Worm (Caenorhabditis elegans): ENCODE measurements around the gene srw-73.

Gene srw-73

DNA sequence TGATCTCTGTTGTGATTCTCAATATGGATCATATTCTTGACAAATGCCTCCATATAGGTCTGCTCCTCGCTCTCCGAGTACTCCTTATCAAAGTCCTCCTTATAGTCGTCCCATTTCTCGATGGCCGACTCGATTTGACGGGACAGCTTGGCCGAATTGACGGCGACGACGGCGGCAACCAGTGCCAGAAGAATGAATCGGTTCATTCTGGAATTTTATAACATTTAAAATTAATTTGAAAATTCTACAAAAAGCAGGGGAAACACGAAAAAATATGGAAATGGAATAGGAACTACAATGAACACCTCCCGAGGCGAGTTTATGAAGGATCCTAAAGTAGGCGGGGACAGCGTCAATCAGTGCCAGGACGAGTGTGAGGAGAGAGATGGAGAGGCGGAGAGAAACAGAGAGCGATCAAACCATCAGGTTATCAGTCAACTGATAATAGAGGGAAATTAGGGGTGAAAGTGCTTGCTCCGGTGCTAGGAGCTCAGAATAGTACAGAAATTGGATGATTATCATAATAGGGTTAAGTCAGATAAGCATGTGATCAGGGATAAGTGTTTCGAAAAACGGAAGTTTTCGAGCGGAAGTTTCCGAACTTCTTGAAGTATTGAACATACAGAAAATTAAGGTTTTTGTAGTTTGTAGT lies 6.9 kb upstream of the srw-73 start, which contains the start of gene cpl-1:
Gene cpl-1 (minus strand): TSS at position 207 of the 652 bp plus-strand sequence.
- TF ChIP-seq ztf-23 (GFP tag; IDR thresholded peaks at IDR 0.05) (no peak), klf-2 (GFP tag; conservative IDR thresholded peaks at IDR 0.05) (no peak), flt-1 (GFP tag; IDR thresholded peaks at IDR 0.05) (no peak), T22C8.4 (GFP tag; IDR thresholded peaks at IDR 0.05) (no peak), cog-1 (tag; optimal IDR thresholded peaks at IDR 0.05) (no peak)

DNA sequence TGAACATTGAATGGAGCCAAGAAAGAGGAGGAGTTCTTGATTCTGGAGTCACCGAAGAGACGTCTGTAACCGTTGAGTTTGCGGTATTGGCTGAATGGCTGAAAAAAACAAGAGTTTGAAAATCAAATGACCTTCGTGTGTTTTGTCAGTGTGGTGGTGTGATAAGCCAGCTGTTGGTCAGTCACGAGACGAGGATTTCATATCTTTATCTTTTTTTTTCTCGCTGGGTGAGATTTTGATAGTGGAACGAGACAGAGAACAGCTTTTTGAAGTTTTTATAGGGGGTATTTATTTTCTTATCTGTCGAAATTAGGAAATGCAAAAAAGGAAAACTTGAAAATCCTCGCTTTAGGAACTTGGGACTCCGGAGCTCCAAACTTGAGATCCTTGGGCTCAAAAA lies 6.2 kb upstream of the srw-73 start:
- TF ChIP-seq ref-1 (GFP tag; conservative IDR thresholded peaks at IDR 0.05) (no peak), flt-1 (GFP tag; IDR thresholded peaks at IDR 0.05) (no peak), tab-1 (GFP tag; IDR thresholded peaks at IDR 0.05) (no peak), klf-2 (GFP tag; conservative IDR thresholded peaks at IDR 0.05) (no peak), med-1 (GFP tag; optimal IDR thresholded peaks at IDR 0.05; ENCODE audit: insufficient read depth) (no peak), T22C8.4 (GFP tag; IDR thresholded peaks at IDR 0.05) (no peak), ztf-23 (GFP tag; IDR thresholded peaks at IDR 0.05) (no peak), cog-1 (tag; optimal IDR thresholded peaks at IDR 0.05) (no peak), ztf-29 (GFP tag; IDR thresholded peaks at IDR 0.05) (no peak)

DNA sequence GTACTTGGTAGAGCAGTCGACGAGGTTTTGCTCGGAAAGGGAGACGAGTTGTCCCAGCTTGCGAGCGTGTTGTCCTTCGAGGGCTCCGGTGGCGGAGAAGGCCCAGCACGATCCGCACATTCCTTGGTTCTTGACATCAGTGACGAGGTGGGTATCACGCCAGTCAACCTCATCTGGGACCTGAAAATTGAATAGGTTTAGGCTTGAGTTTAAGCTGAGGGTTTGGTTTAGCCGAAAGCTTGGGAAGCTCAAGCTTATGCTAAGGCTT lies 5.4 kb upstream of the srw-73 start:
- no peak for TF ChIP-seq klf-2 (GFP tag; conservative IDR thresholded peaks at IDR 0.05)
- 0 out of 2 replicates have a peak, but pooled peaks have one; percentile 9 for TF ChIP-seq tab-1 (GFP tag; IDR thresholded peaks at IDR 0.05)

DNA sequence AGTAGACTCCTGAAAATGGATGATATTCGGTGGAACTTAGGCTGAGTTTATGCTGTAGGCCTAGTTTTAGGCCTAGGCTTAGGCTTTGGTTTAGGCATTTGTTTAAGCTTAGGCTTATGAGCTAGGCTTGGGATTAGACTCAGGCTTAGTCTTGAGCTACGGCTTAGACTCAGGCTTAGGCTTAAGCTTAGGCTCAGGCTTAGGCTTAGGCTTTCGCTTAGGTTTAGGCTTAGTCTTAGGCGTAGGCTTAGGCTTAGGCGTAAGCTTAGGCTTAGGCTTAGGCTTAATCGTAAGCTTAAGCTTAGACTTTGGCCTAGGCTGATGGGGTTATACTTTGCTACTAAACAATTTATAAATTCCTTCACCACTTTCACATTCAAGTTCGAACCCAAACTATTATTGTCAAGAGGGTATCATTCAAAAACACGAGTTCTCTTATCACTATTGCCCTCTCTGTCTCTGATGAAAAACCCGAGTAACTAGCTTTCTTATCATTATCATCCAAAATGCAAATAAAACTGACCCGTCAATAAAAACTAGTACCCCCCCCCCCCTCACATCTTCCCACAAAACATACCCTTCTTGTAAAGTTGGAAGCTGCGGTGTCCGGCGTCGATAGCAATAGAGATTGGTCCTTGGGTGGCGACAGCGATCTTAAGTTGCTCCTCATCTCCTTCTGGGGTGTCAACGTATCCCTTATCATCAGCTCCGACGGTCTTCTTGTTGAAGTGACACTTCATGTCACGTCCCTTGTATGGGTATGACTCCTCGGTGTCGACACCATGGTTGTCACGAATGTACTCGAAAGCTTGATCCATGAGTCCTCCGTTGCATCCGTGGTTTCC lies 4.8 kb upstream of the srw-73 start:
- TF ChIP-seq ztf-29 (GFP tag; IDR thresholded peaks at IDR 0.05) (peak; percentile 80; the same call in 1 of the 2 replicates), ztf-23 (GFP tag; IDR thresholded peaks at IDR 0.05) (no peak)

DNA sequence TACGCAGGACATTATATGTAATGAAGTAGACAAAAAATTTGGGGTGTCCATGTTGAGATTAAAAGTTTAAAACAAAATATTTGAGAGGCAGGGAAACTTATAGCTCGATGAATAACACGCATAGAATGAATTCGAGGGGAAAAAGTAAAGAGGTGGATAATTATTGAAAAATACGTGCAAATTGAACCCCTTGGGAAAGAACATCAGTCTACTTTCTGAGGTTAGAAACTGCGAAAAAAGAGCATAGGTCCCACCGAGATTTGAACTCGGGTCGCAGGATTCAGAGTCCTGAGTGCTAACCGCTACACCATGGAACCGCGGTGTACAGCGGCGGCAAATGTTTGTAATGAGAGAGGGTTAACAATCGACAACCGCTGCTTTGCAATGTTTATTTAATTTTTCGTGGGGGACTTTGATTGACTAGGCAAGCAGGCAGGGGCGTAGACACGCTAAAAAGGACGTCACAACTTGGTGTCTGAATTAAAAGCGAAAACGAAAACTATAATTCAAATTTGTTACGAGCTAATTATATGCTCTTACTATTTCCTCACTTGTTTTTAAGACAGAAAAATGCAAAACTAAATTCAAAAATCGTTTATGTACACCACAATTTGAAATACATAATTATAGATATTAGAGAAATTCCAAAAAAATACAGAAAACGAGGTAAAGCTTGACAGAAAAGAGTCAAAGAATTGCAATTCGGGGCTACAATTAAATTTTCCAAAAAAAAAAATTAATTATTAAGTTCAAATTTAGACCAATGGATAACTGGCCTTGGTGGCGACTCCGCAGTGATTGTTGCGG lies 3.9 kb upstream of the srw-73 start, which contains the start of gene srh-269:
Gene srh-269 (minus strand): TSS at position 51 of the 807 bp plus-strand sequence.
- peak; percentile 87 for TF ChIP-seq ztf-23 (GFP tag; IDR thresholded peaks at IDR 0.05)
- peak; percentile 86 for TF ChIP-seq tab-1 (GFP tag; IDR thresholded peaks at IDR 0.05)
- TF ChIP-seq cog-1 (tag; optimal IDR thresholded peaks at IDR 0.05): peak; percentile 26
- peak; percentile 65 for TF ChIP-seq ref-1 (GFP tag; conservative IDR thresholded peaks at IDR 0.05)
- peak; percentile 71 for TF ChIP-seq ztf-29 (GFP tag; IDR thresholded peaks at IDR 0.05)
- TF ChIP-seq flt-1 (GFP tag; IDR thresholded peaks at IDR 0.05): peak; percentile 89
- peak; percentile 1 for TF ChIP-seq med-1 (GFP tag; optimal IDR thresholded peaks at IDR 0.05; ENCODE audit: insufficient read depth)
- peak; percentile 70 for TF ChIP-seq T22C8.4 (GFP tag; IDR thresholded peaks at IDR 0.05)
- TF ChIP-seq klf-2 (GFP tag; conservative IDR thresholded peaks at IDR 0.05): peak; percentile 77

ce11 chrV:16589488-16589887 lies 1.2 kb upstream of the srw-73 start:
- TF ChIP-seq med-1 (GFP tag; optimal IDR thresholded peaks at IDR 0.05; ENCODE audit: insufficient read depth) (no peak), ztf-23 (GFP tag; IDR thresholded peaks at IDR 0.05) (no peak)

DNA sequence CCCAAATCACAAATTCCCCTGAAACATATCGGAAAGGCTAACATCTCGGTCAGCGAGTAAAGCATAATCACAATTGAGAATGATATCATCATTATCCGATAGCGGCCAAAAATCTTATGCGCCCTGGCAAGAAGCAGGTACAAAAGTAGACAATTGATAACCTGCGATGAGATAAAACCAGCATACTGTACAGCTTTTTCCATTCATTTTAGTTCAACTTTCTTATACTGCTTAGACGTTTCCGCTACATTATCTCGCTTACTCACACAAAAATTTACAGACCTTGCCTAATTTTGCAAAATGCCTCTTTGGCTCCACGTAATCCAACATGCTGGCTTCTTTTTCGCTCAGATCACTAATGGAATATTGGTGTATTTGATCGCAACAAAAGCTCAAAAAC lies 5.4 kb downstream of the srw-73 start, which contains the start of gene str-150:
Gene str-150 (plus strand): TSS at position 301 of the 400 bp plus-strand sequence.
- no peak for TF ChIP-seq ref-1 (GFP tag; conservative IDR thresholded peaks at IDR 0.05)
- no peak for TF ChIP-seq cog-1 (tag; optimal IDR thresholded peaks at IDR 0.05)
- no peak for TF ChIP-seq ztf-29 (GFP tag; IDR thresholded peaks at IDR 0.05)
- TF ChIP-seq flt-1 (GFP tag; IDR thresholded peaks at IDR 0.05): no peak
- TF ChIP-seq T22C8.4 (GFP tag; IDR thresholded peaks at IDR 0.05): no peak
- TF ChIP-seq klf-2 (GFP tag; conservative IDR thresholded peaks at IDR 0.05): no peak
- no peak for TF ChIP-seq tab-1 (GFP tag; IDR thresholded peaks at IDR 0.05)
- no peak for TF ChIP-seq ztf-23 (GFP tag; IDR thresholded peaks at IDR 0.05)
- TF ChIP-seq med-1 (GFP tag; optimal IDR thresholded peaks at IDR 0.05; ENCODE audit: insufficient read depth): no peak

DNA sequence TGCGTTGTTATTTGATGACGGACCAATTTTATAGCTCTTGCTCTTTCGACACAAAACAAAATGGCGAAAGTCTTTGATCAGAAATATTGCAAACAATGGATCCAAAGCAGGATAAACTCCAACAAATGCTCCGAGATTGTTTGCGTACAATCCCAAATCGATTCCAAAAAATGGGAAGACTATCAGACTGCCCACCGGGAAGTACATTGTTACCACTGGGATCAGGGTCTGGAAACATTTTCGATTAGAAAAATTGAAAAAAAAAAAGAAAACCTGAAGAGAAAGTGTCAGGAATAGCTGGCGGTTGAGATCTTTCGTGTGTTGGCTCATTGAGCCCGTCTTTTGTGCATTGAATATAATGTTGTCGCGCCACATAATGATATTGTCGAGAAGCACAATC lies 7.3 kb downstream of the srw-73 start:
- TF ChIP-seq tab-1 (GFP tag; IDR thresholded peaks at IDR 0.05): no peak
- TF ChIP-seq ztf-29 (GFP tag; IDR thresholded peaks at IDR 0.05): no peak
- no peak for TF ChIP-seq T22C8.4 (GFP tag; IDR thresholded peaks at IDR 0.05)
- no peak for TF ChIP-seq med-1 (GFP tag; optimal IDR thresholded peaks at IDR 0.05; ENCODE audit: insufficient read depth)

DNA sequence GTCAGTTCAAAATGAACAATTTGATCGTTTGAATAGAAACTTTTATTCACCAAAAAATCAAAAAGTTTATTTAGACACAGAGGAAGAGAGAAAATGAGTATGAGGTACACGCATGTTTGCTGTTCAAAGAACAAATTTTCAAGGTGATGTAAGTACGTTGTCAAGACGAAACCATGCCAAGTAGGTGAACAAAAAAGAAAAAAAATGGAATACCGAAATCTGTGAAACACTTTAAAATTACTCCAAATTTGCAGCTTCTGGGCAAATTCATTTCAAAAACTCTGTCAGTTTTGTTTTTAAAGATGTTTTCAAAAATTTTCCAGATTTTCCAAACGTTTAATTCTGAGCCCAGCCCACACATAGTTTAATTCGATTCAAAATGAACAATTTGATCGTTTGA lies 7.9 kb downstream of the srw-73 start, which contains the start of gene nhr-271:
Gene nhr-271 (minus strand): TSS at position 101 of the 400 bp plus-strand sequence.
- TF ChIP-seq ztf-29 (GFP tag; IDR thresholded peaks at IDR 0.05): no peak
- no peak for TF ChIP-seq klf-2 (GFP tag; conservative IDR thresholded peaks at IDR 0.05)
- TF ChIP-seq tab-1 (GFP tag; IDR thresholded peaks at IDR 0.05): no peak
- no peak for TF ChIP-seq T22C8.4 (GFP tag; IDR thresholded peaks at IDR 0.05)
- TF ChIP-seq med-1 (GFP tag; optimal IDR thresholded peaks at IDR 0.05; ENCODE audit: insufficient read depth): no peak
- no peak for TF ChIP-seq ztf-23 (GFP tag; IDR thresholded peaks at IDR 0.05)
- no peak for TF ChIP-seq cog-1 (tag; optimal IDR thresholded peaks at IDR 0.05)
- no peak for TF ChIP-seq ref-1 (GFP tag; conservative IDR thresholded peaks at IDR 0.05)
- no peak for TF ChIP-seq flt-1 (GFP tag; IDR thresholded peaks at IDR 0.05)

DNA sequence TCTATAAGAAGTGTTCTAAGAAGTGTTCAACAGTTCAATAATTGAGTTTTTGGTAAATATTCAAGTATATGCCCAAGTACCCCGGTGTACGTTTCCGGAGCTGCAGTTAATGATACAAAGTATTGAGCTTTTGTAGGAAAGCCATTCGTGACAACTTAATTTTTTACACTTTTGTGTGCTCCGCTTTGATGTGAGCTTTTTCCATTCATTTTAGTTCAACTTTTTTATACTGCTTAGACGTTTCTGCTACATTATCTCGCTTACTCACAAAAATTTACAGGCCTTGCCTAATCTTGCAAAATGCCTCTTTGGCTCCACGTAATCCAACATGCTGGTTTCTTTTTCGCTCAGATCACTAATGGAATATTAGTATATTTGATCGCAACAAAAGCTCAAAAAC lies 12.4 kb downstream of the srw-73 start, which contains the start of gene str-151:
Gene str-151 (plus strand): TSS at position 301 of the 400 bp plus-strand sequence.
- TF ChIP-seq ref-1 (GFP tag; conservative IDR thresholded peaks at IDR 0.05) (no peak), flt-1 (GFP tag; IDR thresholded peaks at IDR 0.05) (no peak), med-1 (GFP tag; optimal IDR thresholded peaks at IDR 0.05; ENCODE audit: insufficient read depth) (no peak), T22C8.4 (GFP tag; IDR thresholded peaks at IDR 0.05) (no peak), tab-1 (GFP tag; IDR thresholded peaks at IDR 0.05) (no peak), ztf-29 (GFP tag; IDR thresholded peaks at IDR 0.05) (no peak), ztf-23 (GFP tag; IDR thresholded peaks at IDR 0.05) (no peak), cog-1 (tag; optimal IDR thresholded peaks at IDR 0.05) (no peak), klf-2 (GFP tag; conservative IDR thresholded peaks at IDR 0.05) (no peak)

Measured in whole organism, midembryonic.